Worm (Caenorhabditis elegans): Measurements from ENCODE around the gene F32A11.1.

DNA sequence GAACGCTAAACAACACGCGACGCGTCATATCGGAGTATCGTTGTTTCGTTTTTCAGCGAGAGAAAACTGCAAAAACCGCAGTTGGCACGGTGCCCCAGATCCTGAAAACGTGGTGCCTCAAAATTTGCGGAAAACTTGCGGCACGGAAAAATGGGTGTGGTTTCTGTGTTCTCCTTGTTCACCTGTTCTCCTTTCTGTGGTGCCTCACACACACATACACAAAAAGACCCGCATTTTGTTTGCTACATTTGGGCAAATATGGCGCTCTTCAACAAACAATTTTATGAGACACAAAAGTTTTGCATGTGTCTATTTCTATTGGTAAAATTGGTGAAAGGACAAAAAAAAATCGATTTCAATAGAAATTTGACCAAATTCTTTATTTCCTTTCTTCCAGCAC, 41.7 kb downstream of the F32A11.1 start:
- no peak for TF ChIP-seq nhr-28 (tag; optimal IDR thresholded peaks at IDR 0.05)
- peak; percentile 44 for TF ChIP-seq mes-2 (tag; optimal IDR thresholded peaks at IDR 0.05; ENCODE audit: poor library complexity, severe bottlenecking)
- TF ChIP-seq ceh-82 (tag; optimal IDR thresholded peaks at IDR 0.05): no peak
- no peak for TF ChIP-seq aly-2 (tag; optimal IDR thresholded peaks at IDR 0.05)
- TF ChIP-seq lin-15B (tag; optimal IDR thresholded peaks at IDR 0.05): no peak
- no peak for TF ChIP-seq fos-1 (tag; optimal IDR thresholded peaks at IDR 0.05)
- TF ChIP-seq egl-43 (GFP tag; IDR thresholded peaks at IDR 0.05): no peak
- no peak for TF ChIP-seq sdz-12 (GFP tag; optimal IDR thresholded peaks at IDR 0.05)
- TF ChIP-seq ama-1 (optimal IDR thresholded peaks at IDR 0.05): no peak

All from whole organism, L4 larva.